Fruit fly (Drosophila melanogaster): Measurements from ENCODE around the gene CG17803.

CG17803 gene

dm6 chr3R:17762261-17762660 is 39.1 kb downstream of the CG17803 start:
- TF ChIP-seq dmrt93B (GFP tag; optimal IDR thresholded peaks at IDR 0.05): no peak
- no peak for TF ChIP-seq lola (GFP tag; optimal IDR thresholded peaks at IDR 0.05)
- TF ChIP-seq Myc (optimal IDR thresholded peaks at IDR 0.05): no peak
- TF ChIP-seq jim (GFP tag; optimal IDR thresholded peaks at IDR 0.05): no peak
- TF ChIP-seq N (GFP tag; optimal IDR thresholded peaks at IDR 0.05): no peak
- no peak for TF ChIP-seq rgr (GFP tag; optimal IDR thresholded peaks at IDR 0.05)
- TF ChIP-seq foxo (GFP tag; optimal IDR thresholded peaks at IDR 0.05): no peak

- TF ChIP-seq Rel (GFP tag; optimal IDR thresholded peaks at IDR 0.05) (no peak), Rel (tag; optimal IDR thresholded peaks at IDR 0.05) (peak; percentile 45), Vsx2 (GFP tag; optimal IDR thresholded peaks at IDR 0.05; ENCODE audit: partially characterized antibody) (no peak)
Observed at dm6 chr3R:17759773-17760476, 41.4 kb downstream of the CG17803 start.

dm6 chr3R:17758905-17759304 is 42.4 kb downstream of the CG17803 start:
- TF ChIP-seq Rel (GFP tag; optimal IDR thresholded peaks at IDR 0.05): no peak
- TF ChIP-seq Rel (tag; optimal IDR thresholded peaks at IDR 0.05): no peak
- TF ChIP-seq h (GFP tag; optimal IDR thresholded peaks at IDR 0.05): no peak
- no peak for TF ChIP-seq Sp1 (GFP tag; optimal IDR thresholded peaks at IDR 0.05)
- TF ChIP-seq usp (GFP tag; optimal IDR thresholded peaks at IDR 0.05): no peak
- TF ChIP-seq sv (GFP tag; optimal IDR thresholded peaks at IDR 0.05): no peak
- TF ChIP-seq sage (GFP tag; optimal IDR thresholded peaks at IDR 0.05): no peak
- no peak for TF ChIP-seq Mio (GFP tag; optimal IDR thresholded peaks at IDR 0.05)
- no peak for TF ChIP-seq CG9705 (GFP tag; optimal IDR thresholded peaks at IDR 0.05)
- TF ChIP-seq woc (GFP tag; optimal IDR thresholded peaks at IDR 0.05): no peak

All from whole organism, wandering third instar larva.